Fruit fly (Drosophila melanogaster) whole organism, pupa: ENCODE data around the gene simj.

Source experiments
- CG10348 ChIP-seq: fragments of 200-800 bp; sonication (Bioruptor generic); IDR thresholded peaks from 2 replicates; pipeline ENCODE4 v1.3.6; 2022; ENCODE audit warnings: missing biosample characterization, missing genetic modification characterization
- CG12605 ChIP-seq: fragments of 200-800 bp; sonication (Bioruptor generic); IDR thresholded peaks from 2 replicates; pipeline ENCODE4 v1.3.6; 2022; ENCODE audit warnings: missing biosample characterization, missing genetic modification characterization
- CG13204 ChIP-seq: fragments of 200-800 bp; sonication (Bioruptor generic); optimal IDR thresholded peaks from 2 replicates; lab custom pipeline; 2018; ENCODE audit warnings: missing biosample characterization, mild to moderate bottlenecking, missing genetic modification characterization, moderate library complexity
- CG14655 ChIP-seq: fragments of 200-800 bp; sonication (Bioruptor generic); optimal IDR thresholded peaks from 3 replicates; lab custom pipeline; 2017; ENCODE audit warnings: mild to moderate bottlenecking, missing biosample characterization, missing genetic modification reagents, missing genetic modification characterization
- CG15710 ChIP-seq: fragments of 200-800 bp; sonication (Bioruptor generic); optimal IDR thresholded peaks from 2 replicates; lab custom pipeline; 2018; ENCODE audit warnings: missing biosample characterization, mild to moderate bottlenecking, missing genetic modification characterization, moderate library complexity
- CG17806 ChIP-seq: fragments of 200-800 bp; sonication (Bioruptor generic); optimal IDR thresholded peaks from 2 replicates; lab custom pipeline; 2018; ENCODE audit warnings: missing biosample characterization, mild to moderate bottlenecking, missing genetic modification characterization, moderate library complexity
- CG32121 ChIP-seq: fragments of 200-800 bp; sonication (Bioruptor generic); IDR thresholded peaks from 2 replicates; pipeline ENCODE4 v1.3.6; 2022; ENCODE audit warnings: missing biosample characterization, missing genetic modification characterization
- CG34367 ChIP-seq: fragments of 200-800 bp; sonication (Bioruptor generic); optimal IDR thresholded peaks from 2 replicates; lab custom pipeline; 2018; ENCODE audit warnings: missing biosample characterization, mild to moderate bottlenecking, missing genetic modification characterization
- CG4496 ChIP-seq: fragments of 200-800 bp; sonication (Bioruptor generic); IDR thresholded peaks from 3 replicates; pipeline ENCODE4 v1.3.6; 2022; ENCODE audit warnings: missing biosample characterization, missing genetic modification characterization
- CG8159 ChIP-seq: fragments of 200-800 bp; sonication (Bioruptor generic); optimal IDR thresholded peaks from 3 replicates; lab custom pipeline; 2018; ENCODE audit warnings: missing biosample characterization, mild to moderate bottlenecking, missing genetic modification characterization, moderate library complexity
- CG8301 ChIP-seq: fragments of 200-800 bp; sonication (Bioruptor generic); optimal IDR thresholded peaks from 2 replicates; lab custom pipeline; 2018; ENCODE audit warnings: missing biosample characterization, mild to moderate bottlenecking, missing genetic modification characterization
- CG9948 ChIP-seq: fragments of 200-800 bp; sonication (Bioruptor generic); optimal IDR thresholded peaks from 2 replicates; lab custom pipeline; 2018; ENCODE audit warnings: missing biosample characterization, mild to moderate bottlenecking, missing genetic modification characterization, moderate library complexity
- D1 ChIP-seq: fragments of 200-800 bp; sonication (Bioruptor generic); optimal IDR thresholded peaks from 2 replicates; lab custom pipeline; 2018; ENCODE audit warnings: missing biosample characterization, mild to moderate bottlenecking, missing genetic modification characterization, moderate library complexity
- EcR ChIP-seq: fragments of 200-800 bp; sonication (Bioruptor generic); optimal IDR thresholded peaks from 3 replicates; lab custom pipeline; 2019; ENCODE audit warnings: missing biosample characterization, missing genetic modification characterization, mild to moderate bottlenecking, moderate library complexity, missing genetic modification reagents
- Ets98B ChIP-seq: fragments of 200-800 bp; sonication (Bioruptor generic); IDR thresholded peaks from 2 replicates; pipeline ENCODE4 v1.3.6; 2022; ENCODE audit warnings: missing biosample characterization, missing genetic modification characterization
- Pif1A ChIP-seq: fragments of 200-800 bp; sonication (Bioruptor generic); optimal IDR thresholded peaks from 3 replicates; lab custom pipeline; 2016; ENCODE audit warnings: missing biosample characterization, missing genetic modification characterization
- Pif1B ChIP-seq: fragments of 200-800 bp; sonication (Bioruptor generic); optimal IDR thresholded peaks from 3 replicates; lab custom pipeline; 2016; ENCODE audit warnings: missing biosample characterization, missing genetic modification characterization
- Snoo ChIP-seq: fragments of 200-800 bp; sonication (Bioruptor generic); optimal IDR thresholded peaks from 3 replicates; lab custom pipeline; 2017; ENCODE audit warnings: missing biosample characterization, mild to moderate bottlenecking, missing genetic modification characterization, inconsistent platforms
- fd96Ca ChIP-seq: fragments of 200-800 bp; sonication (Bioruptor generic); IDR thresholded peaks from 3 replicates; pipeline ENCODE4 v1.3.6; 2022; ENCODE audit warnings: missing biosample characterization, missing genetic modification characterization
- gl ChIP-seq: fragments of 200-800 bp; sonication (Bioruptor generic); optimal IDR thresholded peaks from 2 replicates; lab custom pipeline; 2018; ENCODE audit warnings: missing biosample characterization, mild to moderate bottlenecking, missing genetic modification characterization
- rn ChIP-seq: fragments of 200-800 bp; sonication (Bioruptor generic); IDR thresholded peaks from 2 replicates; pipeline ENCODE4 v1.3.6; 2022; ENCODE audit warnings: missing biosample characterization, missing genetic modification characterization

simj gene

dm6 chr3L:10693709-10694403, 29.3 kb downstream of the simj start, which contains the start of gene ND-13B:
Gene ND-13B (minus strand): TSS chr3L:10694108.
- TF ChIP-seq CG8159 (tag; lab: Kevin White, UChicago) (no peak), Snoo (tag; lab: Kevin White, UChicago) (no peak), D1 (tag; lab: Kevin White, UChicago) (peak; percentile 52), CG4496 (GFP tag; lab: Robert Waterston, UW) (no peak), rn (GFP tag; lab: Robert Waterston, UW) (no peak), Pif1A (GFP tag; lab: Kevin White, UChicago) (no peak), CG17806 (tag; lab: Kevin White, UChicago) (no peak), CG10348 (GFP tag; lab: Robert Waterston, UW) (no peak), Ets98B (GFP tag; lab: Robert Waterston, UW) (no peak)
- TF ChIP-seq, all 21 proteins: peak for 1

DNA sequence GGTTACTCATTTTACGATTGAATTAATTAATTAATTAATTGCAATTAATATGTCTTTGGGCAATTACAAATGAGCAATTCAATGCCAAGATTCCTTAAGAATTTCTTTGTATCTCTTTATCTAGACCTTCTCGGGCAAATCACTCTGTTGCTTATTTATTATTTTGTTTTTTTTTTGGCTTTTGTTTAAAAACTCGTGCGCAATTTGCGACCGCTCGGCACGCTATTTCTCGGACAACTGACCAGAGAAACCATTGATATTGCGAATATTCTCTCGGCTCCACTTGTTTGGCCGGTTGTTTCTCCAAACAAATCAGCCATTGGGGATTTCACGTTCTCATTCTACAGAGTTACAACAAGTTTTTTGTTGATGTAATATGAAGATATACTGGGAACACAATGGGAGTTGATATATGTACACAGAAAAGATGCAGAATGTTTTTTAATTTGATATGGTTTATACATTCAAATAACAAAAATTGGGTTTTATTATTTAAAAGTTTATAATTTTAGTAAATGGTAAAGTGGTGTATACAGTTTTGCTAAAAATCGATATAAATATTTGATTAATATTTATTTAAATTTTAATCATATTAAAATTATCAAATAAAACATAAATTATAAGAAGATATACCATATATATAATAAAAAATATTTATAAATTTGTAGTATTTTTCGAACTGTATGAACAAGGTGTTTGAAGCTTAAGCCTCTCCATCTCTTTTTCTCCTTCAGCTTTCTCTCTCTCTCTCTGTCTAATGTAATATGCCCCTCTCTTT, 32.3 kb downstream of the simj start, which contains the start of gene NijA:
Gene NijA (minus strand): TSS at position 243 of the 778 bp plus-strand sequence.
- TF ChIP-seq Snoo (tag; lab: Kevin White, UChicago) (peak; percentile 41), Pif1B (GFP tag; lab: Kevin White, UChicago) (peak; percentile 44), CG15710 (tag; lab: Kevin White, UChicago) (peak; percentile 85), CG10348 (GFP tag; lab: Robert Waterston, UW) (no peak), EcR (GFP tag; lab: Kevin White, UChicago) (no peak), CG8301 (tag; lab: Kevin White, UChicago) (peak; percentile 7), Ets98B (GFP tag; lab: Robert Waterston, UW) (peak; percentile 35; the same call in 1 of the 2 replicates), CG8159 (tag; lab: Kevin White, UChicago) (peak; percentile 91), CG13204 (GFP tag; lab: Kevin White, UChicago) (no peak), D1 (tag; lab: Kevin White, UChicago) (peak; percentile 1), fd96Ca (GFP tag; lab: Robert Waterston, UW) (no peak), CG9948 (tag; lab: Kevin White, UChicago) (peak; percentile 82), CG14655 (no peak), gl (tag; lab: Kevin White, UChicago) (peak; percentile 25), CG12605 (GFP tag; lab: Robert Waterston, UW) (peak; percentile 49; the same call in 1 of the 2 replicates), CG17806 (tag; lab: Kevin White, UChicago) (peak; percentile 39), CG4496 (GFP tag; lab: Robert Waterston, UW) (no peak), Pif1A (GFP tag; lab: Kevin White, UChicago) (no peak), CG34367 (peak; percentile 72), rn (GFP tag; lab: Robert Waterston, UW) (no peak), CG32121 (GFP tag; lab: Robert Waterston, UW) (no peak)
- TF ChIP-seq, all 21 proteins: peak for 12

- TF ChIP-seq CG8159 (tag; lab: Kevin White, UChicago) (no peak), CG9948 (tag; lab: Kevin White, UChicago) (no peak), CG10348 (GFP tag; lab: Robert Waterston, UW) (no peak), CG8301 (tag; lab: Kevin White, UChicago) (no peak), CG14655 (no peak), gl (tag; lab: Kevin White, UChicago) (no peak), rn (GFP tag; lab: Robert Waterston, UW) (no peak), CG12605 (GFP tag; lab: Robert Waterston, UW) (peak; percentile 18; the same call in 1 of the 2 replicates), EcR (GFP tag; lab: Kevin White, UChicago) (peak; percentile 81), Pif1B (GFP tag; lab: Kevin White, UChicago) (peak; percentile 57), CG4496 (GFP tag; lab: Robert Waterston, UW) (no peak), fd96Ca (GFP tag; lab: Robert Waterston, UW) (no peak), CG34367 (no peak), D1 (tag; lab: Kevin White, UChicago) (no peak), Snoo (tag; lab: Kevin White, UChicago) (no peak), Ets98B (GFP tag; lab: Robert Waterston, UW) (no peak; the same call in 1 of the 2 replicates), CG13204 (GFP tag; lab: Kevin White, UChicago) (no peak)
These were observed 33.0 kb downstream of the simj start for dm6 chr3L:10697413-10698118.

dm6 chr3L:10698182-10698581, 33.6 kb downstream of the simj start:
- no peak for TF ChIP-seq D1 (tag; lab: Kevin White, UChicago)
- peak; percentile 8 for TF ChIP-seq CG8159 (tag; lab: Kevin White, UChicago)

- no peak for TF ChIP-seq fd96Ca (GFP tag; lab: Robert Waterston, UW)
- no peak for TF ChIP-seq EcR (GFP tag; lab: Kevin White, UChicago)
- no peak for TF ChIP-seq CG17806 (tag; lab: Kevin White, UChicago)
- no peak for TF ChIP-seq CG12605 (GFP tag; lab: Robert Waterston, UW)
- no peak for TF ChIP-seq Ets98B (GFP tag; lab: Robert Waterston, UW)
- no peak for TF ChIP-seq CG4496 (GFP tag; lab: Robert Waterston, UW)
- no peak for TF ChIP-seq CG8159 (tag; lab: Kevin White, UChicago)
- no peak for TF ChIP-seq CG15710 (tag; lab: Kevin White, UChicago)
- TF ChIP-seq D1 (tag; lab: Kevin White, UChicago) = no peak
- TF ChIP-seq rn (GFP tag; lab: Robert Waterston, UW) = no peak
- TF ChIP-seq CG10348 (GFP tag; lab: Robert Waterston, UW) = no peak
- no peak for TF ChIP-seq CG9948 (tag; lab: Kevin White, UChicago)
These were observed 37.7 kb downstream of the simj start for dm6 chr3L:10702216-10702615.
